Worm (Caenorhabditis elegans) whole organism, L4/young adult: ENCODE results near the gene Y48B6A.10.

Source experiments
- W03F9.2 ChIP-seq: fragments of 150-350 bp; optimal IDR thresholded peaks from 2 replicates; lab custom pipeline; 2014; ENCODE audit warnings: missing biosample characterization, missing genetic modification characterization
- dao-5 ChIP-seq: sonication (generic microtip); optimal IDR thresholded peaks from 2 replicates; lab custom pipeline; 2016; ENCODE audit warnings: missing genotype, missing genetic modification characterization, moderate library complexity, missing compliant biosample characterization
- him-1 ChIP-seq: sonication (generic microtip); optimal IDR thresholded peaks from 2 replicates; lab custom pipeline; 2016; ENCODE audit warnings: missing genotype, missing genetic modification reagents, missing genetic modification characterization, missing compliant biosample characterization

DNA sequence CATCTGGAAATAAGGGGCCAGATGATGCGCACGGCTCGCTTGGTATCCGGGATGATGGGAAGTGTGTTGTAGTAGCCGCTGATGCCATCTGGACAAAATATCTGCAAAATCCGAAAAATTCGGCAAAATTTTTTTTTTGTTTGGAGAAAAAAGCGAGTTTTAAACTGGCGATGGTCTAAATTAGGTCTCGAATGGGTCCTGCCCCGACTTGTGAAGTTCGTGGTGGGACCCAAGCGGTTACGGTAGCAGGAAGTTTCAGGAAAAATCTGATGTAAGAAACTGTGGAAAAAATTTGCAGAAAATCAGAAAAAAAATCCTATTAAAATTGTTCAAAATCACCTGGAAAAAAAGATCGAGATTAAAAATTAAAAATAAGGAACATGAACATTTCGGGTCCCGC, 29.3 kb downstream of the Y48B6A.10 start, which contains the start of gene jmjd-2:
- no peak for TF ChIP-seq dao-5
- no peak for TF ChIP-seq him-1
- TF ChIP-seq W03F9.2 (tag; lab: Kevin White, UChicago) = no peak
